Fruit fly (Drosophila melanogaster) whole organism, prepupa: ENCODE data around the gene CG11417.

Experiments used
- CG3032 ChIP-seq: fragments of 200-800 bp; optimal IDR thresholded peaks from 2 replicates; lab custom pipeline; 2019; ENCODE audit warnings: missing biosample characterization, mild to moderate bottlenecking, missing genetic modification characterization, moderate library complexity
- CG34406 ChIP-seq: fragments of 200-800 bp; sonication (Bioruptor generic); optimal IDR thresholded peaks from 3 replicates; lab custom pipeline; 2016; ENCODE audit warnings: missing biosample characterization, missing genetic modification characterization
- CG6808 ChIP-seq: fragments of 200-800 bp; sonication (Bioruptor generic); optimal IDR thresholded peaks from 3 replicates; lab custom pipeline; 2017; ENCODE audit warnings: missing biosample characterization, missing genetic modification characterization, mild to moderate bottlenecking, moderate library complexity, missing genetic modification reagents
- eg ChIP-seq: fragments of 200-800 bp; sonication (Bioruptor generic); IDR thresholded peaks from 3 replicates; pipeline ENCODE4 v1.3.6; 2022; ENCODE audit warnings: missing biosample characterization, missing genetic modification characterization
- fd59A ChIP-seq: fragments of 200-800 bp; sonication (Bioruptor generic); optimal IDR thresholded peaks from 2 replicates; lab custom pipeline; 2017; ENCODE audit warnings: missing biosample characterization, mild to moderate bottlenecking, missing genetic modification characterization, missing genetic modification reagents
- vri ChIP-seq: fragments of 200-800 bp; sonication (Bioruptor generic); optimal IDR thresholded peaks from 3 replicates; lab custom pipeline; 2016; ENCODE audit warnings: missing biosample characterization, mild to moderate bottlenecking, missing genetic modification characterization

- TF ChIP-seq CG3032: no peak
- TF ChIP-seq vri (GFP tag; lab: Kevin White, UChicago): no peak
- TF ChIP-seq CG34406 (GFP tag; lab: Kevin White, UChicago): no peak
- TF ChIP-seq eg (GFP tag; lab: Robert Waterston, UW): no peak
- no peak for TF ChIP-seq fd59A (GFP tag; lab: Kevin White, UChicago)
- TF ChIP-seq CG6808 (GFP tag; lab: Kevin White, UChicago): no peak
These were observed 15.1 kb downstream of the CG11417 start, which contains the start of gene CG14770 for dm6 chrX:1368949-1369348.
